Fruit fly (Drosophila melanogaster) whole organism, embryonic: ENCODE data around the gene CG7179.

Experiments
- ATbp ChIP-seq: fragments of 200-800 bp; sonication (Bioruptor generic); optimal IDR thresholded peaks from 2 replicates; lab custom pipeline; 2017; ENCODE audit warnings: missing biosample characterization, mild to moderate bottlenecking, missing genetic modification characterization, missing genetic modification reagents
- Adf1 ChIP-seq: fragments of 200-800 bp; sonication (Bioruptor generic); IDR thresholded peaks from 2 replicates; pipeline ENCODE4 v1.3.6; 2022; ENCODE audit warnings: missing biosample characterization, missing genetic modification characterization
- B-H1 ChIP-seq: fragments of 200-800 bp; sonication (Bioruptor generic); IDR thresholded peaks from 3 replicates; pipeline ENCODE4 v1.3.6; 2022; ENCODE audit warnings: missing biosample characterization, missing genetic modification characterization
- CG10147 ChIP-seq: fragments of 200-800 bp; sonication (Bioruptor generic); optimal IDR thresholded peaks from 2 replicates; lab custom pipeline; 2019; ENCODE audit warnings: missing biosample characterization, mild to moderate bottlenecking, missing genetic modification characterization, moderate library complexity
- CG10431 ChIP-seq: fragments of 200-800 bp; sonication (Bioruptor generic); optimal IDR thresholded peaks from 3 replicates; lab custom pipeline; 2018; ENCODE audit warnings: missing biosample characterization, mild to moderate bottlenecking, missing genetic modification characterization
- CG12155 ChIP-seq: fragments of 200-800 bp; sonication (Bioruptor generic); optimal IDR thresholded peaks from 3 replicates; lab custom pipeline; 2016; ENCODE audit warnings: missing biosample characterization, missing genetic modification characterization
- CG1233 ChIP-seq: fragments of 200-800 bp; sonication (Bioruptor generic); optimal IDR thresholded peaks from 4 replicates; lab custom pipeline; 2018; ENCODE audit warnings: missing biosample characterization, mild to moderate bottlenecking, missing genetic modification characterization
- CG15073 ChIP-seq: fragments of 200-800 bp; sonication (Bioruptor generic); optimal IDR thresholded peaks from 2 replicates; lab custom pipeline; 2016; ENCODE audit warnings: missing biosample characterization, missing genetic modification characterization
- CG1647 ChIP-seq: fragments of 200-800 bp; sonication (Bioruptor generic); optimal IDR thresholded peaks from 3 replicates; lab custom pipeline; 2016; ENCODE audit warnings: missing biosample characterization, missing genetic modification characterization
- CG16863 ChIP-seq: fragments of 200-800 bp; sonication (Bioruptor generic); optimal IDR thresholded peaks from 3 replicates; lab custom pipeline; 2016; ENCODE audit warnings: missing biosample characterization, missing genetic modification characterization
- CG17328 ChIP-seq: fragments of 200-800 bp; sonication (Bioruptor generic); IDR thresholded peaks from 2 replicates; pipeline ENCODE4 v1.3.6; 2022; ENCODE audit warnings: missing biosample characterization, missing genetic modification characterization
- CG17359 ChIP-seq: fragments of 200-800 bp; sonication (Bioruptor generic); optimal IDR thresholded peaks from 3 replicates; lab custom pipeline; 2018; ENCODE audit warnings: missing biosample characterization, mild to moderate bottlenecking, missing genetic modification characterization, moderate library complexity
- CG17568 ChIP-seq: fragments of 200-800 bp; sonication (Bioruptor generic); optimal IDR thresholded peaks from 2 replicates; lab custom pipeline; 2018; ENCODE audit warnings: missing biosample characterization, mild to moderate bottlenecking, missing genetic modification characterization, moderate library complexity
- CG18599 ChIP-seq: fragments of 200-800 bp; sonication (Bioruptor generic); optimal IDR thresholded peaks from 3 replicates; lab custom pipeline; 2017; ENCODE audit warnings: missing biosample characterization, missing genetic modification characterization, mild to moderate bottlenecking, moderate library complexity, missing genetic modification reagents
- CG2199 ChIP-seq: fragments of 200-800 bp; sonication (Bioruptor generic); IDR thresholded peaks from 3 replicates; pipeline ENCODE4 v1.3.6; 2022; ENCODE audit warnings: missing biosample characterization, missing genetic modification characterization
- CG2889 ChIP-seq: fragments of 200-800 bp; sonication (Bioruptor generic); IDR thresholded peaks from 3 replicates; pipeline ENCODE4 v1.3.6; 2022; ENCODE audit warnings: missing biosample characterization, missing genetic modification characterization
- CG31224 ChIP-seq: fragments of 200-800 bp; sonication (Bioruptor generic); IDR thresholded peaks from 2 replicates; pipeline ENCODE4 v1.3.6; 2022; ENCODE audit warnings: missing biosample characterization, missing genetic modification characterization
- CG4854 ChIP-seq: fragments of 200-800 bp; sonication (Bioruptor generic); optimal IDR thresholded peaks from 2 replicates; lab custom pipeline; 2016; ENCODE audit warnings: missing biosample characterization, missing genetic modification characterization, inconsistent platforms
- CG5953 ChIP-seq: fragments of 200-800 bp; sonication (Bioruptor generic); IDR thresholded peaks from 2 replicates; pipeline ENCODE4 v1.3.6; 2022; ENCODE audit warnings: missing biosample characterization, missing genetic modification characterization
- CG6689 ChIP-seq: fragments of 200-800 bp; sonication (Bioruptor generic); IDR thresholded peaks from 2 replicates; pipeline ENCODE4 v1.3.6; 2022; ENCODE audit warnings: missing biosample characterization, missing genetic modification characterization
- CG7556 ChIP-seq: fragments of 200-800 bp; sonication (Bioruptor generic); optimal IDR thresholded peaks from 2 replicates; lab custom pipeline; 2017; ENCODE audit warnings: missing biosample characterization, mild to moderate bottlenecking, missing genetic modification characterization
- CG9215 ChIP-seq: fragments of 200-800 bp; sonication (Bioruptor generic); IDR thresholded peaks from 2 replicates; pipeline ENCODE4 v1.3.6; 2022; ENCODE audit warnings: missing biosample characterization, missing genetic modification characterization
- Dll ChIP-seq: fragments of 200-800 bp; sonication (Bioruptor generic); IDR thresholded peaks from 4 replicates; pipeline ENCODE4 v1.3.6; 2022; ENCODE audit warnings: missing biosample characterization, missing genetic modification characterization; ENCODE audit not compliant: partially characterized antibody
- Elba2 ChIP-seq: fragments of 200-800 bp; sonication (Bioruptor generic); optimal IDR thresholded peaks from 3 replicates; lab custom pipeline; 2016; ENCODE audit warnings: missing biosample characterization, missing genetic modification characterization
- Jarid2 ChIP-seq: fragments of 200-800 bp; sonication (Bioruptor generic); optimal IDR thresholded peaks from 3 replicates; lab custom pipeline; 2017; ENCODE audit warnings: mild to moderate bottlenecking, missing biosample characterization, missing genetic modification reagents, missing genetic modification characterization
- MBD-R2 ChIP-seq: fragments of 200-800 bp; sonication (Bioruptor generic); IDR thresholded peaks from 2 replicates; pipeline ENCODE4 v1.3.6; 2022; ENCODE audit warnings: missing biosample characterization, missing genetic modification characterization
- MTF-1 ChIP-seq: fragments of 200-800 bp; sonication (Bioruptor generic); optimal IDR thresholded peaks from 2 replicates; lab custom pipeline; 2018; ENCODE audit warnings: missing biosample characterization, mild to moderate bottlenecking, missing genetic modification characterization, borderline replicate concordance
- Nf-YA ChIP-seq: fragments of 200-800 bp; sonication (Bioruptor generic); IDR thresholded peaks from 2 replicates; pipeline ENCODE4 v1.3.6; 2022; ENCODE audit warnings: missing biosample characterization, missing genetic modification characterization
- Oli ChIP-seq: fragments of 200-800 bp; sonication (Bioruptor generic); optimal IDR thresholded peaks from 2 replicates; lab custom pipeline; 2018; ENCODE audit warnings: missing biosample characterization, mild to moderate bottlenecking, missing genetic modification characterization, moderate library complexity
- Poxn ChIP-seq: fragments of 200-800 bp; sonication (Bioruptor generic); IDR thresholded peaks from 2 replicates; pipeline ENCODE4 v1.3.6; 2022; ENCODE audit warnings: missing biosample characterization, missing genetic modification characterization
- Sox100B ChIP-seq: fragments of 200-800 bp; sonication (Bioruptor generic); optimal IDR thresholded peaks from 3 replicates; lab custom pipeline; 2018; ENCODE audit warnings: missing biosample characterization, mild to moderate bottlenecking, missing genetic modification characterization
- Sox102F ChIP-seq: fragments of 200-800 bp; sonication (Bioruptor generic); optimal IDR thresholded peaks from 2 replicates; lab custom pipeline; 2018; ENCODE audit warnings: missing biosample characterization, mild to moderate bottlenecking, missing genetic modification characterization, moderate library complexity
- ato ChIP-seq: fragments of 200-800 bp; sonication (Bioruptor generic); IDR thresholded peaks from 2 replicates; pipeline ENCODE4 v1.3.6; 2022; ENCODE audit warnings: missing biosample characterization, missing genetic modification characterization; ENCODE audit not compliant: partially characterized antibody
- dan ChIP-seq: fragments of 200-800 bp; sonication (Bioruptor generic); IDR thresholded peaks from 2 replicates; pipeline ENCODE4 v1.3.6; 2022; ENCODE audit warnings: missing biosample characterization, missing genetic modification characterization
- dimm ChIP-seq: fragments of 200-800 bp; sonication (Bioruptor generic); IDR thresholded peaks from 2 replicates; pipeline ENCODE4 v1.3.6; 2022; ENCODE audit warnings: missing biosample characterization, missing genetic modification characterization
- fd3F ChIP-seq: fragments of 200-800 bp; sonication (Bioruptor generic); optimal IDR thresholded peaks from 2 replicates; lab custom pipeline; 2018; ENCODE audit warnings: missing biosample characterization, mild to moderate bottlenecking, missing genetic modification characterization, moderate library complexity
- ken ChIP-seq: fragments of 200-800 bp; sonication (Bioruptor generic); IDR thresholded peaks from 3 replicates; pipeline ENCODE4 v1.3.6; 2022; ENCODE audit warnings: missing biosample characterization, missing genetic modification characterization
- mirr ChIP-seq: fragments of 200-800 bp; sonication (Bioruptor generic); optimal IDR thresholded peaks from 3 replicates; lab custom pipeline; 2018; ENCODE audit warnings: missing biosample characterization, mild to moderate bottlenecking, missing genetic modification characterization
- nom ChIP-seq: fragments of 200-800 bp; sonication (Bioruptor generic); optimal IDR thresholded peaks from 2 replicates; lab custom pipeline; 2017; ENCODE audit warnings: missing biosample characterization, missing genetic modification characterization, mild to moderate bottlenecking, moderate library complexity, missing genetic modification reagents
- rib ChIP-seq: fragments of 200-800 bp; sonication (Bioruptor generic); IDR thresholded peaks from 2 replicates; pipeline ENCODE4 v1.3.6; 2022; ENCODE audit warnings: missing biosample characterization, missing genetic modification characterization
- sim ChIP-seq: fragments of 200-800 bp; sonication (Bioruptor generic); IDR thresholded peaks from 2 replicates; pipeline ENCODE4 v1.3.6; 2022; ENCODE audit warnings: missing biosample characterization, missing genetic modification characterization
- slbo ChIP-seq: fragments of 200-800 bp; sonication (Bioruptor generic); IDR thresholded peaks from 2 replicates; pipeline ENCODE4 v1.3.6; 2022; ENCODE audit warnings: missing biosample characterization, missing genetic modification characterization
- sna ChIP-seq: fragments of 200-800 bp; sonication (Bioruptor generic); IDR thresholded peaks from 2 replicates; pipeline ENCODE4 v1.3.6; 2022; ENCODE audit warnings: missing biosample characterization, missing genetic modification characterization; ENCODE audit not compliant: partially characterized antibody
- sob ChIP-seq: fragments of 200-800 bp; sonication (Bioruptor generic); IDR thresholded peaks from 2 replicates; pipeline ENCODE4 v1.3.6; 2022; ENCODE audit warnings: missing biosample characterization, missing genetic modification characterization
- ssp ChIP-seq: fragments of 200-800 bp; sonication (Bioruptor generic); IDR thresholded peaks from 2 replicates; pipeline ENCODE4 v1.3.6; 2022; ENCODE audit warnings: missing biosample characterization, missing genetic modification characterization
- tap ChIP-seq: fragments of 200-800 bp; optimal IDR thresholded peaks from 3 replicates; lab custom pipeline; 2019; ENCODE audit warnings: missing biosample characterization, mild to moderate bottlenecking, missing genetic modification characterization, moderate library complexity
- tx ChIP-seq: fragments of 200-800 bp; sonication (Bioruptor generic); optimal IDR thresholded peaks from 2 replicates; lab custom pipeline; 2016; ENCODE audit warnings: missing biosample characterization, missing genetic modification characterization
- zfh1 ChIP-seq: fragments of 200-800 bp; sonication (Bioruptor generic); IDR thresholded peaks from 3 replicates; pipeline ENCODE4 v1.3.6; 2022; ENCODE audit warnings: missing biosample characterization, missing genetic modification characterization

CG7179 gene

dm6 chr2L:7827045-7828004, 49.5 kb upstream of the CG7179 start, which contains the start of the genes Rack1 and mts (continued):
- TF ChIP-seq CG5953 (GFP tag; lab: Robert Waterston, UW) = peak; percentile 69
- TF ChIP-seq ssp (GFP tag; lab: Robert Waterston, UW) = peak; percentile 61
- TF ChIP-seq CG17568 = peak; percentile 88
- TF ChIP-seq CG6689 (GFP tag; lab: Robert Waterston, UW) = peak; percentile 32; the same call in 1 of the 2 replicates
- peak; percentile 63 for TF ChIP-seq CG31224 (GFP tag; lab: Robert Waterston, UW)
- peak; percentile 74 for TF ChIP-seq Jarid2 (GFP tag; lab: Kevin White, UChicago)
- TF ChIP-seq sna (GFP tag; lab: Robert Waterston, UW) = peak; percentile 32; the same call in 1 of the 2 replicates
- TF ChIP-seq tap (tag; lab: Kevin White, UChicago) = peak; percentile 76
- peak; percentile 67 for TF ChIP-seq CG16863 (GFP tag; lab: Kevin White, UChicago)
- TF ChIP-seq dan = no peak
- peak; percentile 39; the same call in 1 of the 2 replicates for TF ChIP-seq Adf1 (GFP tag; lab: Robert Waterston, UW)
- peak; percentile 35; the same call in 1 of the 2 replicates for TF ChIP-seq ato (GFP tag; lab: Robert Waterston, UW)
- peak; percentile 60 for TF ChIP-seq CG4854
- TF ChIP-seq sob (GFP tag; lab: Robert Waterston, UW) = peak; percentile 94
- TF ChIP-seq CG17359 = peak; percentile 84
- TF ChIP-seq CG17328 (GFP tag; lab: Robert Waterston, UW) = peak; percentile 88
- peak; percentile 84 for TF ChIP-seq slbo
- TF ChIP-seq tx (GFP tag; lab: Kevin White, UChicago) = no peak
- peak; percentile 54; the same call in 2 of the 3 replicates for TF ChIP-seq B-H1 (GFP tag; lab: Robert Waterston, UW)
- peak; percentile 58; the same call in 2 of the 4 replicates for TF ChIP-seq Dll (GFP tag; lab: Robert Waterston, UW)
- no peak for TF ChIP-seq dimm (GFP tag; lab: Robert Waterston, UW)
- peak; percentile 92 for TF ChIP-seq CG1233 (GFP tag; lab: Kevin White, UChicago)
- TF ChIP-seq MBD-R2 = peak; percentile 66
- TF ChIP-seq CG9215 (GFP tag; lab: Robert Waterston, UW) = peak; percentile 48
- TF ChIP-seq Oli (tag; lab: Kevin White, UChicago) = peak; percentile 71
- TF ChIP-seq CG15073 (GFP tag; lab: Kevin White, UChicago) = no peak
- TF ChIP-seq nom (GFP tag; lab: Kevin White, UChicago) = peak; percentile 89
- TF ChIP-seq Sox102F (GFP tag; lab: Kevin White, UChicago) = peak; percentile 56
- peak; percentile 85 for TF ChIP-seq Nf-YA
- TF ChIP-seq CG10147 = peak; percentile 60
- TF ChIP-seq Elba2 = no peak
- peak; percentile 59 for TF ChIP-seq CG7556 (GFP tag; lab: Kevin White, UChicago)
- TF ChIP-seq mirr = peak; percentile 92
- TF ChIP-seq CG2889 (GFP tag; lab: Robert Waterston, UW) = 0 out of 3 replicates have a peak, but pooled peaks have one; percentile 11
- 0 out of 2 replicates have a peak, but pooled peaks have one; percentile 16 for TF ChIP-seq Poxn
- TF ChIP-seq sim = peak; percentile 77
- peak; percentile 90 for TF ChIP-seq ken (GFP tag; lab: Robert Waterston, UW)
- TF ChIP-seq Sox100B (GFP tag; lab: Kevin White, UChicago) = peak; percentile 83
- peak; percentile 89 for TF ChIP-seq CG10431 (GFP tag; lab: Kevin White, UChicago)
- TF ChIP-seq CG1647 (GFP tag; lab: Kevin White, UChicago) = peak; percentile 42
- TF ChIP-seq CG12155 = peak; percentile 71
- TF ChIP-seq ATbp (GFP tag; lab: Kevin White, UChicago) = peak; percentile 85
- TF ChIP-seq CG2199 (GFP tag; lab: Robert Waterston, UW) = peak; percentile 77; the same call in 2 of the 3 replicates
- peak; percentile 84 for TF ChIP-seq zfh1
- peak; percentile 76 for TF ChIP-seq fd3F (GFP tag; lab: Kevin White, UChicago)
- TF ChIP-seq rib (GFP tag; lab: Robert Waterston, UW) = peak; percentile 69
- peak; percentile 97 for TF ChIP-seq MTF-1 (GFP tag; lab: Kevin White, UChicago)
- peak; percentile 92 for TF ChIP-seq CG18599 (GFP tag; lab: Kevin White, UChicago)
